Fruit fly (Drosophila melanogaster) whole organism, adult: ENCODE measurements around the gene CG15725.
A peak's percentile ranks its signal among the peaks of the same experiment; 100 is the strongest.

ENCODE experiments used
- CG14711 ChIP-seq: fragments of 200-800 bp; sonication (Bioruptor generic); optimal IDR thresholded peaks from 2 replicates; lab custom pipeline; 2018; ENCODE audit warnings: missing biosample characterization, mild to moderate bottlenecking, missing genetic modification characterization, moderate library complexity
- CG5204 ChIP-seq: fragments of 200-800 bp; sonication (Bioruptor generic); optimal IDR thresholded peaks from 2 replicates; lab custom pipeline; 2016; ENCODE audit warnings: missing biosample characterization, missing genetic modification characterization
- Mnt ChIP-seq: fragments of 200-800 bp; sonication (Bioruptor generic); optimal IDR thresholded peaks from 2 replicates; lab custom pipeline; 2016; ENCODE audit warnings: missing biosample characterization, mild to moderate bottlenecking, missing genetic modification characterization
- cic ChIP-seq: fragments of 200-800 bp; sonication (Bioruptor generic); optimal IDR thresholded peaks from 2 replicates; lab custom pipeline; 2017; ENCODE audit warnings: missing biosample characterization, mild to moderate bottlenecking, missing genetic modification characterization, moderate library complexity
- kay ChIP-seq: fragments of 200-800 bp; sonication (Bioruptor generic); peaks from one replicate; lab custom pipeline; 2016; ENCODE audit warnings: missing biosample characterization, missing genetic modification characterization, borderline replicate concordance
- pad ChIP-seq: fragments of 200-800 bp; sonication (Bioruptor generic); optimal IDR thresholded peaks from 3 replicates; lab custom pipeline; 2017; ENCODE audit warnings: missing biosample characterization, missing genetic modification characterization, mild to moderate bottlenecking, moderate library complexity, missing genetic modification reagents
- tj ChIP-seq: fragments of 200-800 bp; sonication (Bioruptor generic); optimal IDR thresholded peaks from 3 replicates; lab custom pipeline; 2017; ENCODE audit warnings: missing biosample characterization, mild to moderate bottlenecking, missing genetic modification characterization, moderate library complexity

DNA sequence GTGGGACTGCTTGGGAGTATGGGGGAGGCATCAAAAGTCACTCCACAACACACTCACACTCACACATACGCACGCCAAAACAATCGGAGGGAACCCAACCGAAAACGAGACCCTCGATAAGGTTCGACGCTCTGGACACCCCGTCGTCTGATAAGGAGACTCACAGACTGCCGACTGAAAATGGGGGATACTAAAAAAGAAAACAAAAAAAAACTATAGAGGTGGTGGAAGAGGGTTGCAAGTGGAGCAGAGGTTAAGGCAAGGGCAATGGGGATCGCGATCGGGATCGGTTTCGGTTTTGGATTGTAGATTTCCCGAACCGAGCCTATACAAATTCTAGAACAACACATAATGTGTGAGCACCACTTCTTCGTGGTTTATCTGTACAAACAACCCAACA is 36.9 kb upstream of the CG15725 start:
- TF ChIP-seq tj (GFP tag; lab: Kevin White, UChicago) = no peak
- no peak for TF ChIP-seq pad (GFP tag; lab: Kevin White, UChicago)
- TF ChIP-seq CG14711 (tag; lab: Kevin White, UChicago) = no peak
- TF ChIP-seq kay (GFP tag; lab: Kevin White, UChicago) = no peak
- TF ChIP-seq CG5204 = no peak
- peak; percentile 19 for TF ChIP-seq cic (GFP tag; lab: Kevin White, UChicago)
- no peak for TF ChIP-seq Mnt (GFP tag; lab: Kevin White, UChicago)
